Fruit fly (Drosophila melanogaster): ENCODE data around the gene CG9992.

DNA sequence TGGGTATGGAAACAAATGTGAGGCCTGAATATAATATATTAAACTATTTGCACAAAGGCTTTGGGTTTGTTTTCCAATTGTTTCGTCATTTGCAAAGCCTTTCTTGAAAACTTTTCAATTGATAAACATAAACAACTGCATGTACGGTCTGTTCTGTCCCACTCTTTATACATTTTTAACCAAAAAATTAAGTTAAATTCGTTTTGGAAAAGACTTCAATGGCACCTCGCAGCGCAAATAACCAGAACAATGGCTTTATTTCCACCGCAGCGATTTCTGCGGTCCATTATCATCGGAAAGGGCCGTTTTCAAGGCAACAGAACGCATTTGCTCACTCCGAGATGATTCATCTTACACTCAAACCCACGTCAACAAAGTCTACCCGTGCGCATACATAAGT lies 36.2 kb upstream of the CG9992 start:
- no peak for TF ChIP-seq tj (GFP tag; optimal IDR thresholded peaks at IDR 0.05)
- TF ChIP-seq toe (GFP tag; optimal IDR thresholded peaks at IDR 0.05): no peak
- TF ChIP-seq CG12768 (GFP tag; optimal IDR thresholded peaks at IDR 0.05): no peak
